Worm (Caenorhabditis elegans) whole organism, mixed stage, embryonic: Measurements from ENCODE around the gene K09C6.10.

Experiments
- M03D4.4 ChIP-seq: sonication (generic microtip); optimal IDR thresholded peaks from 2 replicates; lab custom pipeline; 2017; ENCODE audit warnings: mild to moderate bottlenecking, missing genetic modification characterization, missing compliant biosample characterization
- nhr-28 ChIP-seq: fragments of 150-350 bp; optimal IDR thresholded peaks from 2 replicates; lab custom pipeline; 2014; ENCODE audit warnings: missing biosample characterization, missing genetic modification characterization
- pha-4 ChIP-seq: fragments of 150-350 bp; optimal IDR thresholded peaks from 2 replicates; lab custom pipeline; 2018; ENCODE audit warnings: missing biosample characterization, missing genetic modification reagents, missing genetic modification characterization

DNA sequence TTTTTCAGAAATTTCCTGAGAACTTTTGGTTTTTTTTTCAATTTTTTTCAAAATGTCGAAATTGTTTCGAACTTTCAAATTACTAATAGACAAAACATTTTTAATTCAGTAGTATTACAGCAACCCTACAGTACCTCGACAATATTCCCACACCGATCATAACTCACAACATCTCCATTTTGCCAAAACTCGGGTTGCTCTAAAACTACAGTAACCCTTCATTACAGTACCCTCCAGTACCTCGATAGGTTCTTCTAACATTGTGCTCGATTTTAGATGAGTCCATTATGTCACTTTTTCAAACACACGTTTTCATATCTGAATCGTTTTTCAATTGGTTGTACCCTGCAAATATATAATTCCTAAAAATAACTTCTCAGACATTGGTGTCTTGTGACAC lies 9.8 kb downstream of the K09C6.10 start:
- TF ChIP-seq pha-4: no peak
- TF ChIP-seq M03D4.4: no peak
- TF ChIP-seq nhr-28: no peak
